Worm (Caenorhabditis elegans): ENCODE data around the gene F14D2.5.

F14D2.5 gene

DNA sequence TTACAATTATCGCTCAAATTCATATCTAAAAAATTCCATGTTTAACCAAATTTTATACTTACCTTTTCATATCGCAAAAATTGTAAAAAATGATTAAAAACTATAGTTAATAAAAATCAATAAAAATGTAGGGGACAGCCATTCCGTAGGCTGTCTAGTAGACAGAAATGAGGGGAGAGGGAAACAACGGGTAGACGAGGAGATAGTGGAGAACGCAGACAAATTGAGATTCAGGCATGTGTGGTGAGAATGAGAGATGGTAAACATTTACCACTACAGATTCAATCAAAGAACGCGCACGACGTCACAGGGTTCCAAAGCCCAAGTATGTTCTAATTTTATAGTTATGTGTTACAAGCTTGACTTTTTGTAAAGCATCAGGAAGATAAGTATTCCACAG lies 36.8 kb upstream of the F14D2.5 start:
- TF ChIP-seq jun-1 (tag; optimal IDR thresholded peaks at IDR 0.05) (no peak), mdl-1 (tag; optimal IDR thresholded peaks at IDR 0.05) (no peak), nhr-67 (tag; optimal IDR thresholded peaks at IDR 0.05) (no peak), pha-4 (tag; optimal IDR thresholded peaks at IDR 0.05) (peak; percentile 45), ceh-28 (tag; optimal IDR thresholded peaks at IDR 0.05) (peak; percentile 37), elt-2 (tag; optimal IDR thresholded peaks at IDR 0.05) (peak; percentile 30)

DNA sequence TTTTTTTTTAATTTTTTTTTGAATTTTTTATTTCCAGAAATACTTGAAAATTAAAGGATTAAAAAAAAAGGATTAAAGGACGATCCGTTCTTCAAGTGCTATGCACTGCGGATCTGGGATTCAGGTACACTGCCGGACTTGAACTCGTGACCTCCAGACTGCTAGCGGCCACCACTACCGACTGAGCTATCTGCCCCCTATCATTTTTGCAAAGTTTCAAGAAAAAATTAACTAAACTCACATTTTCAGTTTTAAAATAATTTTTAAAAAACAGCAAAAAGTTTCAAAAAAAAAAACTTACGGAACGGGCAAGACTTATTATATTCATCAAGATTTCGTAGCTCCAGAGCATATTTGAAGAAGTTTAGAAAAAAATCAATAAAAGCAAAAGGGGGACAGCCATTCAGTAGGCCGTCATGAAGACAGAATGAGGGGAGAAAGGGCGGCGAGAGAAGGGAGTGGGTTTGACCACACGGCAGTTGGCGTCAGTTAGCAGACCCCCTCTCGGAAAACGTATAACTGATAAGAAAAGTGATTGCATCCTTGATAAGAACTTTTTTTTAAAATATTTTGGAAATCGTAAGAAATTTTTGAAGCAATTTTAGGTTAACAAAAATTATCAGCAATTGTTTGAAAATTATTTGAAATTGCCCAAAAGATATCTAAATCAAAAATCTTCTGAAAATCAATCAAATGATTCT lies 29.2 kb upstream of the F14D2.5 start:
- TF ChIP-seq elt-2 (tag; optimal IDR thresholded peaks at IDR 0.05): peak; percentile 46
- no peak for TF ChIP-seq nhr-23 (tag; optimal IDR thresholded peaks at IDR 0.05)

DNA sequence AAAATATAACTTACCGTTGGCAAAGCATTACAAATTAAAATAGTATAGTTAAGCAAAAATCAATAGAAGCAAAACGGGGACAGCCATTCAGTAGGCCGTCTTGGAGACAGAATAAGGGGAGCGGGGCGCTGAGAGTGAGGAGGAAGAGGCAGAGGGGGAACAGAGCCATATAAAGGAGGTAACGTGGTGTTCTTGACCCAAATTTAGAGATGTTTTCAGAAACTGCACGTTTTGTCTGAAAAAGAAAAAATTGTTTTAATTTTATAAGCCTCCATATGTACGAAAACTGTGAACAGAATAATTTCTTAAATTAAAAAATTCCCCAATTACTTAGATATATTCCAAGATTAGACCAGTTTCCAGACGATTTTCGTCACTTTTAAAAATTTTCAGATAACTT lies 26.9 kb upstream of the F14D2.5 start, which contains the start of gene F39E9.6:
Gene F39E9.6 (minus strand): TSS at position 101 of the 400 bp plus-strand sequence.
- TF ChIP-seq ztf-4 (tag; optimal IDR thresholded peaks at IDR 0.05): no peak
- TF ChIP-seq nhr-67 (tag; optimal IDR thresholded peaks at IDR 0.05): no peak
- TF ChIP-seq pqm-1 (tag; optimal IDR thresholded peaks at IDR 0.05): no peak
- no peak for TF ChIP-seq lin-39 (tag; optimal IDR thresholded peaks at IDR 0.05)
- no peak for TF ChIP-seq elt-1 (tag; optimal IDR thresholded peaks at IDR 0.05)
- no peak for TF ChIP-seq tbx-2 (tag; optimal IDR thresholded peaks at IDR 0.05)
- TF ChIP-seq nhr-28 (tag; optimal IDR thresholded peaks at IDR 0.05): no peak

DNA sequence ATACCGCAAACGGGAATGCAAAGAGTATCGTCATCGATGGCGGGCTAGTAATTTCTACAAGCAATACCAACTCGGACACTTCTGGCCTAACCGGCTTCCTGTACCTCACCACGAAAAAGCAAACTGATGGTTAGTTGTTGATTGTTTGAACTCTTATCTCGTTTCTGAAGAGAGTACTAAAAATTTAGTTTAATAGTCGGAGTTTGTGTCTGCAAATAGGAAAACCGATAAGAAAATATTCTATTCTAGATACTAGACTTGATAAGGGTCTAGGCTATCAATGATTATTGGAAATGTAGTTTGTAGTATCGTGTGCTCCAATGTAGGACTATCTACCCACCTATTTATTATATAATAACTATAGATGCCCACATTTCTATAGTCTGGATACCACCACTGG lies 21.5 kb upstream of the F14D2.5 start:
- TF ChIP-seq elt-2 (tag; optimal IDR thresholded peaks at IDR 0.05) (peak; percentile 91), elt-3 (tag; optimal IDR thresholded peaks at IDR 0.05) (no peak)

DNA sequence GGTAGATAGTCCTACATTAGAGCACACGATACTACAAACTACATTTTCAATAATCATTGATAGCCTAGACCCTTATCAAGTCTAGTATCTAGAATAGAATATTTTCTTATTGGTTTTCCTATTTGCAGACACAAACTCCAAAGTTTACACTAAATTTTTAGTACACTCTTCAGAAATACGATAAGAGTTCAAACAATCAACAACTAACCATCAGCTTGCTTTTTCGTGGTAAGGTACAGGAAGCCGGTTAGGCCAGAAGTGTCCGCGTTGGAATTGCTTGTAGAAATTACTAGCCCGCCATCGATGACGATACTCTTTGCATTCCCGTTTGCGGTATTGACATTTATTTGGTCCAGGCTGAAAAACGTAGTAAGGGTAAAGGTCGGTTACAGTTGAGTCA lies 18.1 kb upstream of the F14D2.5 start, which contains the start of gene Y46D2A.1:
Gene Y46D2A.1 (plus strand): TSS at position 301 of the 400 bp plus-strand sequence.
- TF ChIP-seq skn-1 (tag; optimal IDR thresholded peaks at IDR 0.05) (no peak), elt-2 (tag; optimal IDR thresholded peaks at IDR 0.05) (peak; percentile 63), elt-3 (tag; optimal IDR thresholded peaks at IDR 0.05) (no peak), zag-1 (tag; optimal IDR thresholded peaks at IDR 0.05) (no peak), elt-1 (tag; optimal IDR thresholded peaks at IDR 0.05) (no peak), fos-1 (tag; optimal IDR thresholded peaks at IDR 0.05) (no peak), tbx-2 (tag; optimal IDR thresholded peaks at IDR 0.05) (no peak)

DNA sequence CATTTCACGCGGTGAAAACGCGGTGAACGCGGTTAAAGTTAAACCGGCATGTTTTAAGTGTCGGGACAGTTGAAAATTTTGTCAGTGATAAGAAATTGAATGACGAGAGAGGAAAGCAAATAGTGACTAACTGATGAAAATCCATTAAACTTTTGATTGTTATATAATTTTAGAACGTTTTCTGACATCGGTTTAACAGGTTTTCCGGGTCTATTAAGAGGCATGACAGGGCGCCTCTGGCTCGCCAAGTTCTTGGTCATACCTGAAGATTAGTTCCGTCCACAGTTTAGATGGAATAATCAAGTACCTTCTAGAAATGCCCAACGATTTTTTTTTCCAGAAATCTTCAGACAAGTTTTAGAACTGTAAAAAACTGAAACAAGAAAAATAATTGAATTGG lies 17.2 kb upstream of the F14D2.5 start, which contains the start of gene Y46D2A.2:
Gene Y46D2A.2 (minus strand): TSS at position 101 of the 400 bp plus-strand sequence.
- no peak for TF ChIP-seq eor-1 (tag; optimal IDR thresholded peaks at IDR 0.05)
- TF ChIP-seq lin-39 (tag; optimal IDR thresholded peaks at IDR 0.05): no peak
- TF ChIP-seq elt-2 (tag; optimal IDR thresholded peaks at IDR 0.05): peak; percentile 28
- TF ChIP-seq lsy-12 (tag; optimal IDR thresholded peaks at IDR 0.05): no peak
- no peak for TF ChIP-seq fkh-2 (tag; optimal IDR thresholded peaks at IDR 0.05)
- no peak for TF ChIP-seq fos-1 (tag; optimal IDR thresholded peaks at IDR 0.05)
- no peak for TF ChIP-seq nhr-77 (tag; optimal IDR thresholded peaks at IDR 0.05)

DNA sequence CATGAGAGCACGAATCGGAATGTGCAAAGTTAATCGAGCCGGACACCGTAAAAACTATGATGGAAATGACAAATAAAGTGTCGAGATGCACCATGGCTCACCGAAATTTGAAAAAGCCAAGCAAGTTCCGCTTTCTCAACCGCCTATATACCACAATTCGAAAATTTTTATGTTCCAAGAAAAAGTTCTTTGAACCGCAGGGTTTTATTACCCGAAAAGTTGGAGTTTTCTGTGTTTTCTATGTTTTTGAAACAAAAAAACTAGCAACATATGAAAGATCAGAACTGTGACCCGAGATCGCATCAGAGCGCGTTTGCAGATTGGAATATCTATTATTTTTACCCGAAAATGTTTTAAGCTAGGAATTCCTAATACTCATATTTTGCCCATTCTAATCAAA lies 13.2 kb upstream of the F14D2.5 start, which contains the start of gene Y46D2A.3:
Gene Y46D2A.3 (minus strand): TSS at position 101 of the 400 bp plus-strand sequence.
- TF ChIP-seq nhr-23 (tag; optimal IDR thresholded peaks at IDR 0.05): no peak
- TF ChIP-seq lin-39 (tag; optimal IDR thresholded peaks at IDR 0.05): no peak
- no peak for TF ChIP-seq egl-5 (tag; optimal IDR thresholded peaks at IDR 0.05)
- TF ChIP-seq R02D3.7 (tag; optimal IDR thresholded peaks at IDR 0.05): no peak
- no peak for TF ChIP-seq jun-1 (tag; optimal IDR thresholded peaks at IDR 0.05)
- TF ChIP-seq nhr-11 (tag; optimal IDR thresholded peaks at IDR 0.05): no peak
- TF ChIP-seq zag-1 (tag; optimal IDR thresholded peaks at IDR 0.05): no peak

DNA sequence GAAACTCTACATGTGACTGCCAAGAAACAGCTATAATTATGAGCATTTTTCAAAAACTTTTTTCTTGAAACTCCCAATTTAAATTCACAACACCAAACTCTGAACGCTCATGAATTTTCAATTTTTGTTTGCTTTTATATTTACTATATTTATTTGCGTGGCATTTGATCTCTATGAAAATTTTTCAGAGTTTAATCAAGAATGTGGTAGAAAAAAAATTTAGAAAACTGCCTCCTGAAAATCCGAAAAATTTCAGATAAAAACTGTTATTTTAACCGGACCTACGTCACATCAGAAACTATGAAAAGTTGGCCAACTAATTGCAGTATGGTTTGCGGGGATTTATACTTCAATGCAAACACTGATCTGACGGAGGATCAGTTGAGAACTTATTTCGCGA lies 8.3 kb upstream of the F14D2.5 start, which contains the start of gene irld-27:
Gene irld-27 (plus strand): TSS at position 301 of the 400 bp plus-strand sequence.
- TF ChIP-seq ZK546.5 (tag; optimal IDR thresholded peaks at IDR 0.05): no peak
- no peak for TF ChIP-seq ama-1 (optimal IDR thresholded peaks at IDR 0.05)
- TF ChIP-seq nhr-43 (tag; optimal IDR thresholded peaks at IDR 0.05; ENCODE audit: poor library complexity, severe bottlenecking): no peak
- no peak for TF ChIP-seq unc-62 (GFP tag; optimal IDR thresholded peaks at IDR 0.05)
- no peak for TF ChIP-seq nhr-11 (tag; optimal IDR thresholded peaks at IDR 0.05)
- TF ChIP-seq R02D3.7 (tag; optimal IDR thresholded peaks at IDR 0.05): no peak
- TF ChIP-seq lin-39 (tag; optimal IDR thresholded peaks at IDR 0.05): no peak
- TF ChIP-seq nhr-12 (tag; optimal IDR thresholded peaks at IDR 0.05): no peak
- no peak for TF ChIP-seq ceh-16 (tag; optimal IDR thresholded peaks at IDR 0.05)
- no peak for TF ChIP-seq nhr-237 (tag; optimal IDR thresholded peaks at IDR 0.05)
- TF ChIP-seq unc-39 (tag; optimal IDR thresholded peaks at IDR 0.05): no peak
- TF ChIP-seq nhr-77 (tag; optimal IDR thresholded peaks at IDR 0.05): no peak
- no peak for TF ChIP-seq pha-4 (tag; optimal IDR thresholded peaks at IDR 0.05)
- no peak for TF ChIP-seq hmg-11 (tag; optimal IDR thresholded peaks at IDR 0.05)
- no peak for TF ChIP-seq mml-1 (tag; optimal IDR thresholded peaks at IDR 0.05)
- TF ChIP-seq daf-12 (tag; optimal IDR thresholded peaks at IDR 0.05): no peak
- no peak for TF ChIP-seq elt-2 (tag; optimal IDR thresholded peaks at IDR 0.05)
- no peak for TF ChIP-seq ceh-9 (tag; optimal IDR thresholded peaks at IDR 0.05)
- no peak for TF ChIP-seq tbx-2 (tag; optimal IDR thresholded peaks at IDR 0.05)
- TF ChIP-seq skn-1 (tag; optimal IDR thresholded peaks at IDR 0.05): no peak
